Fruit fly (Drosophila melanogaster): ENCODE results near the gene CG14810.

dm6 chrX:1845413-1845951, 25.3 kb upstream of the CG14810 start:
- TF ChIP-seq tll (GFP tag; optimal IDR thresholded peaks at IDR 0.05) (no peak), CG18262 (tag; optimal IDR thresholded peaks at IDR 0.05) (peak; percentile 11), CG2889 (GFP tag; IDR thresholded peaks at IDR 0.05) (no peak), CG3281 (GFP tag; optimal IDR thresholded peaks at IDR 0.05) (peak; percentile 55), run (tag; optimal IDR thresholded peaks at IDR 0.05) (no peak), Doc3 (GFP tag; IDR thresholded peaks at IDR 0.05; ENCODE audit: partially characterized antibody) (no peak), CG33557 (GFP tag; optimal IDR thresholded peaks at IDR 0.05) (no peak)

Measured in whole organism, embryonic.